Worm (Caenorhabditis elegans) whole organism, L4 larva: ENCODE results near the gene dsl-6.

ENCODE experiments used
- D1046.2 ChIP-seq: fragments of 200-800 bp; sonication (Bioruptor generic); IDR thresholded peaks from 2 replicates; pipeline ENCODE4 v1.3.6; 2022; ENCODE audit warnings: missing genetic modification characterization, missing compliant biosample characterization
- F10B5.3 ChIP-seq: sonication (generic microtip); optimal IDR thresholded peaks from 2 replicates; lab custom pipeline; 2016; ENCODE audit warnings: mild to moderate bottlenecking, missing genetic modification characterization, missing compliant biosample characterization
- R02D3.7 ChIP-seq: fragments of 150-350 bp; sonication (generic microtip); optimal IDR thresholded peaks from 3 replicates; lab custom pipeline; 2014; ENCODE audit warnings: missing biosample characterization, missing genetic modification characterization
- T20F7.1 ChIP-seq: fragments of 200-800 bp; sonication (Bioruptor generic); optimal IDR thresholded peaks from 2 replicates; lab custom pipeline; 2018; ENCODE audit warnings: mild to moderate bottlenecking, missing genetic modification characterization, missing compliant biosample characterization
- Y105C5A.15 ChIP-seq: fragments of 200-800 bp; sonication (Bioruptor generic); IDR thresholded peaks from 2 replicates; pipeline ENCODE4 v1.3.6; 2022; ENCODE audit warnings: missing genetic modification characterization, missing compliant biosample characterization
- ZK337.2 ChIP-seq: fragments of 200-800 bp; sonication (Bioruptor generic); IDR thresholded peaks from 2 replicates; pipeline ENCODE4 v1.3.6; 2022; ENCODE audit warnings: missing genetic modification reagents, missing genetic modification characterization, missing compliant biosample characterization
- aha-1 ChIP-seq: fragments of 150-350 bp; peaks from one replicate; lab custom pipeline; 2014; ENCODE audit warnings: missing biosample characterization, missing genetic modification characterization
- aly-2 ChIP-seq: sonication (generic microtip); optimal IDR thresholded peaks from 2 replicates; lab custom pipeline; 2018; ENCODE audit warnings: missing biosample characterization, missing genetic modification characterization
- ama-1 ChIP-seq: fragments of 150-350 bp; optimal IDR thresholded peaks from 2 replicates; lab custom pipeline; 2014; ENCODE audit warnings: inconsistent platforms, mixed read lengths
- attf-4 ChIP-seq: sonication (generic microtip); optimal IDR thresholded peaks from 3 replicates; lab custom pipeline; 2017; ENCODE audit warnings: missing biosample characterization, missing genetic modification characterization
- ceh-20 ChIP-seq: fragments of 200-800 bp; sonication (Bioruptor generic); IDR thresholded peaks from 2 replicates; pipeline ENCODE4 v1.3.6; 2022; ENCODE audit warnings: missing genetic modification reagents, missing genetic modification characterization, missing compliant biosample characterization
- ceh-32 ChIP-seq: sonication (generic microtip); optimal IDR thresholded peaks from 2 replicates; lab custom pipeline; 2016; ENCODE audit warnings: mild to moderate bottlenecking, missing genetic modification characterization, missing compliant biosample characterization; ENCODE audit not compliant: poor library complexity
- ceh-62 ChIP-seq: sonication (generic microtip); optimal IDR thresholded peaks from 2 replicates; lab custom pipeline; 2017; ENCODE audit warnings: missing biosample characterization, missing genetic modification characterization
- cey-2 ChIP-seq: sonication (generic microtip); optimal IDR thresholded peaks from 3 replicates; lab custom pipeline; 2017; ENCODE audit warnings: missing genetic modification characterization, mild to moderate bottlenecking, missing compliant biosample characterization, antibody characterized with exemption, borderline replicate concordance; ENCODE audit not compliant: insufficient read depth
- daf-16 ChIP-seq, 3 experiments: sonication (generic microtip); optimal IDR thresholded peaks; 2 replicates each; lab custom pipeline; 2016 to 2017; ENCODE audit warnings: missing genetic modification characterization in 3 of 3, missing genetic modification reagents in 3 of 3, mild to moderate bottlenecking in 2 of 3, missing compliant biosample characterization in 2 of 3, missing biosample characterization in 1 of 3, moderate library complexity in 1 of 3
- daf-19 ChIP-seq: fragments of 200-800 bp; sonication (Bioruptor generic); conservative IDR thresholded peaks from 2 replicates; pipeline ENCODE4 v1.3.6; 2022; ENCODE audit warnings: missing genetic modification characterization, missing compliant biosample characterization
- dmd-6 ChIP-seq: fragments of 200-800 bp; sonication (Bioruptor generic); IDR thresholded peaks from 2 replicates; pipeline ENCODE4 v1.3.6; 2022; ENCODE audit warnings: missing genetic modification reagents, missing genetic modification characterization, missing compliant biosample characterization
- dve-1 ChIP-seq: sonication (generic microtip); optimal IDR thresholded peaks from 2 replicates; lab custom pipeline; 2017; ENCODE audit warnings: antibody characterized with exemption, mild to moderate bottlenecking, missing genetic modification characterization, missing compliant biosample characterization; ENCODE audit not compliant: insufficient read depth
- fkh-10 ChIP-seq: fragments of 150-350 bp; optimal IDR thresholded peaks from 2 replicates; lab custom pipeline; 2014; ENCODE audit warnings: missing biosample characterization, missing genetic modification reagents, missing genetic modification characterization
- gei-8 ChIP-seq: fragments of 200-800 bp; sonication (Bioruptor generic); optimal IDR thresholded peaks from 2 replicates; lab custom pipeline; 2018; ENCODE audit warnings: mild to moderate bottlenecking, missing genetic modification characterization, missing compliant biosample characterization
- hlh-30 ChIP-seq: sonication (generic microtip); optimal IDR thresholded peaks from 2 replicates; lab custom pipeline; 2017; ENCODE audit warnings: antibody characterized with exemption, mild to moderate bottlenecking, missing genetic modification characterization, missing compliant biosample characterization; ENCODE audit not compliant: insufficient read depth
- hmg-1.1 ChIP-seq: fragments of 200-800 bp; sonication (Bioruptor generic); IDR thresholded peaks from 2 replicates; pipeline ENCODE4 v1.3.6; 2022; ENCODE audit warnings: missing genetic modification reagents, missing genetic modification characterization, missing compliant biosample characterization
- lin-1 ChIP-seq: fragments of 200-800 bp; sonication (Bioruptor generic); IDR thresholded peaks from 2 replicates; pipeline ENCODE4 v1.3.6; 2022; ENCODE audit warnings: missing genetic modification reagents, missing genetic modification characterization, missing compliant biosample characterization
- lin-38 ChIP-seq: fragments of 200-800 bp; sonication (Bioruptor generic); IDR thresholded peaks from 2 replicates; pipeline ENCODE4 v1.3.6; 2022; ENCODE audit warnings: missing genetic modification reagents, missing genetic modification characterization, missing compliant biosample characterization
- lir-3 ChIP-seq: sonication (generic microtip); optimal IDR thresholded peaks from 2 replicates; lab custom pipeline; 2016; ENCODE audit warnings: mild to moderate bottlenecking, missing genetic modification characterization, missing compliant biosample characterization
- lsy-2 ChIP-seq, 2 experiments: fragments of 150-350 bp in 1 of 2; sonication (generic microtip) in 1 of 2; optimal IDR thresholded peaks; 2 replicates each; lab custom pipeline; 2014 to 2017; ENCODE audit warnings: missing biosample characterization in 2 of 2, missing genetic modification characterization in 2 of 2
- madf-5 ChIP-seq, 2 experiments: fragments of 200-800 bp; sonication (Bioruptor generic); IDR thresholded peaks; 2 replicates each; pipeline ENCODE4 v1.3.6; 2022; ENCODE audit warnings: missing compliant biosample characterization in 2 of 2, missing genetic modification characterization in 2 of 2
- mep-1 ChIP-seq: fragments of 150-350 bp; sonication (generic microtip); optimal IDR thresholded peaks from 3 replicates; lab custom pipeline; 2014; ENCODE audit warnings: missing biosample characterization, missing genetic modification characterization
- nhr-102 ChIP-seq: sonication (generic microtip); optimal IDR thresholded peaks from 2 replicates; lab custom pipeline; 2016; ENCODE audit warnings: mild to moderate bottlenecking, missing genetic modification characterization, moderate library complexity, missing compliant biosample characterization
- nhr-28 ChIP-seq: fragments of 150-350 bp; optimal IDR thresholded peaks from 2 replicates; lab custom pipeline; 2014; ENCODE audit warnings: missing biosample characterization, missing genetic modification characterization
- nhr-41 ChIP-seq: fragments of 200-800 bp; sonication (Bioruptor generic); IDR thresholded peaks from 2 replicates; pipeline ENCODE4 v1.3.6; 2022; ENCODE audit warnings: missing genetic modification reagents, missing genetic modification characterization, missing compliant biosample characterization
- nhr-76 ChIP-seq: fragments of 150-350 bp; optimal IDR thresholded peaks from 2 replicates; lab custom pipeline; 2014; ENCODE audit warnings: missing biosample characterization, missing genetic modification characterization
- php-3 ChIP-seq: fragments of 200-800 bp; sonication (Bioruptor generic); IDR thresholded peaks from 2 replicates; pipeline ENCODE4 v1.3.6; 2022; ENCODE audit warnings: missing genetic modification reagents, missing genetic modification characterization, missing compliant biosample characterization
- pqm-1 ChIP-seq: sonication (generic microtip); optimal IDR thresholded peaks from 2 replicates; lab custom pipeline; 2017; ENCODE audit warnings: missing biosample characterization, missing genetic modification characterization
- rbr-2 ChIP-seq: sonication (generic microtip); optimal IDR thresholded peaks from 2 replicates; lab custom pipeline; 2016; ENCODE audit warnings: missing genotype, missing genetic modification characterization, missing compliant biosample characterization
- set-16 ChIP-seq: fragments of 200-800 bp; sonication (Bioruptor generic); IDR thresholded peaks from 2 replicates; pipeline ENCODE4 v1.3.6; 2022; ENCODE audit warnings: missing genetic modification reagents, missing genetic modification characterization, missing compliant biosample characterization
- snpc-4 ChIP-seq: fragments of 150-350 bp; optimal IDR thresholded peaks from 2 replicates; lab custom pipeline; 2014; ENCODE audit warnings: missing biosample characterization, missing genetic modification characterization
- spr-3 ChIP-seq: fragments of 200-800 bp; sonication (Bioruptor generic); optimal IDR thresholded peaks from 2 replicates; lab custom pipeline; 2018; ENCODE audit warnings: mild to moderate bottlenecking, missing genetic modification characterization, missing compliant biosample characterization
- tag-97 ChIP-seq: fragments of 200-800 bp; sonication (Bioruptor generic); IDR thresholded peaks from 2 replicates; pipeline ENCODE4 v1.3.6; 2022; ENCODE audit warnings: missing genetic modification characterization, missing compliant biosample characterization
- vab-7 ChIP-seq: fragments of 200-800 bp; sonication (Bioruptor generic); IDR thresholded peaks from 2 replicates; pipeline ENCODE4 v1.3.6; 2022; ENCODE audit warnings: missing genetic modification reagents, missing genetic modification characterization, missing compliant biosample characterization
- zip-11 ChIP-seq: fragments of 200-800 bp; sonication (Bioruptor generic); IDR thresholded peaks from 2 replicates; pipeline ENCODE4 v1.3.6; 2022; ENCODE audit warnings: missing genetic modification characterization, missing compliant biosample characterization
- ztf-11 ChIP-seq: fragments of 150-350 bp; optimal IDR thresholded peaks from 2 replicates; lab custom pipeline; 2014; ENCODE audit warnings: missing biosample characterization, missing genetic modification characterization
- ztf-7 ChIP-seq: fragments of 150-350 bp; optimal IDR thresholded peaks from 2 replicates; lab custom pipeline; 2014; ENCODE audit warnings: missing biosample characterization, missing genetic modification characterization

Gene dsl-6

DNA sequence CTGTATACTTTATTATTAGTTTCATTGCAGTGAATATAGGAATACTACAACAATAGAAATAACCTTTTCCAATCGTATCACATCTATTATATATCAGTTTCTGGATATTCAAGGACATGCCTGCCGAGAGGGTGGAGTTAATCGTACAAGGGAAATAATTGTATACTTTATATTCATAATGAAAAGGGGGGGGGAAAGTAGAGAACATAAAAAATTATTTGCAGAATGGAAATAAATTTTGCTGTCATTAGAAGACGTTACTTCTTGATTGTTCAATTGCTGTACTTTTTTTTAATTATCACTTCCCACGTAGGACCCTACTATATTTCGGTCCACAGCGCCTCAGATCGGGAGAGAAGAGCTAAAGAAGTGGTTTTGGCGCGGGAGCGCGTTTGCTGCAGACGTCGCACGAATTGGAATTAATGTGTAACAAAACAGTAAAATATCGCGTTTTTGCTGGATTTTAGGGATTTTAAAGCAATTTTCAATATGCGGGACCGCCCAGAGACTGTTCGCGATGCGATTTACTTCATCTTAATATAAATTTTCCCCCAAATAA is at the start of gene dsl-6:
dsl-6 (minus strand) TSS at position 51 of the 559 bp plus-strand sequence.
- peak; percentile 64 for TF ChIP-seq lin-38 (GFP tag; lab: Robert Waterston, UW)
- TF ChIP-seq hmg-1.1 (GFP tag; lab: Robert Waterston, UW): 0 out of 2 replicates have a peak, but pooled peaks have one; percentile 19

DNA sequence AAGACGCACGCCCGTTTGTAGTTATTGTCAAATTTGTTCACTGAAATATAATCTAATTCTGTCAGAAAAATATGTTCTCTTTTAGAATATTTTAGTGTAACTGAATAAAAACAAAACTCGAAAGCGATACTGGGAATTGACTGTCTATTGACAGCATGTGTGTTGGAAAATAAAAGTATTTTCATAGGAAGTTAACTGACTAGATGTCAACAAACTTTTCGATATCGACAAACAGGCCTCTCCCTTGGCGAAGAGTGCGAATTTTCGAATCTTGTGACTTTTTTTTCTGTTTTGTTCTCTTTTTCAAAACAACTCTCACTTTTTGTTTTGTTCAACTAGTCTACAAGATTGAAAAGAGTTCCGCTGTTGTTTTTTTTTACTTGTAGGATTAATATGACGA is 40.1 kb upstream of the dsl-6 start:
- TF ChIP-seq lin-1: no peak
- peak; percentile 44; the same call in 1 of the 2 replicates for TF ChIP-seq dmd-6 (GFP tag; lab: Robert Waterston, UW)
- peak; percentile 1 for TF ChIP-seq rbr-2
- peak; percentile 79 for TF ChIP-seq aha-1
- no peak for TF ChIP-seq daf-16 (GFP tag; optimal IDR thresholded peaks at IDR 0.05; lab: Kevin White, UChicago)
- peak; percentile 92 for TF ChIP-seq daf-16 (tag; optimal IDR thresholded peaks at IDR 0.05; lab: Kevin White, UChicago)
- peak; percentile 22 for TF ChIP-seq ama-1 (lab: Kevin White, UChicago)

DNA sequence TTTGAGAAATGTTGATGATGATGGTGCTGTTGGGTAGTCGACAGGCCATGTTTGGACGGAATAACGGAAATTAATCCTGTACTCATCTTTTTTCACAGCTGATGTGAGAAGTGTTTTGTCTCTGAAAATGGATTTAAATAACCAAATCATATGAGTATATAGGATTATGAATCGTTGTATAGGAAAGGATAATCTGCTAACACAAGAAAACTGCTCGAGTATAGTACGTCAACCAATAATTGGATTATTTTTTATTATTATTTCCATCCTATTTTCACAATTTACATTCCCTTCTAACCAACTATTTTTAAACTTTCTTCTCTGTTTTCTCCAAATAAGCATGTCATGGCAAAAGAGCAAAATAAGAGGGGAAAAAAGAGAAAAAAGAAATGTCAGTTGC is 37.6 kb upstream of the dsl-6 start:
- TF ChIP-seq gei-8 (GFP tag; lab: Kevin White, UChicago) (no peak), nhr-102 (tag; lab: Kevin White, UChicago) (no peak), nhr-41 (GFP tag; lab: Robert Waterston, UW) (no peak), hmg-1.1 (GFP tag; lab: Robert Waterston, UW) (no peak), ztf-11 (tag; lab: Kevin White, UChicago) (no peak), nhr-76 (tag; lab: Kevin White, UChicago) (no peak), T20F7.1 (no peak), zip-11 (no peak), Y105C5A.15 (no peak)

DNA sequence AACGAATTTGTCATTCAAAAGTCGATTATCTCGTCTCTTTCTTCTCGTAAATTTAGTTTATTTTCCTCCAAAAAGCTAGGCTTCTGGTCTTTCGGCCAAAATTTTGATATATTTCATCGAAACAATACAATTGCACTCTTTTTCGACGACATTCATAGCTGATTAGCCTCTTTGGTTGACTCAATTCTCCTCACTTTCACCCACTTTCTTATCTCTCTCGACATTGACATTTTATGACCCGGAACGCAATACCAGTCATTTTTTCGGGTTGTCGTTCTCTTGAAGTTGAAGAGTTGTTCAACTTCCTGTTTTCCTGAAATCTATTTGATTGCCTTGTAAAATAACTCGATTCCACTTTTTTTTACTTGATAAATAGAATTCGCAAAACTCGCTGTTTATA is 36.5 kb upstream of the dsl-6 start:
- no peak for TF ChIP-seq fkh-10
- peak; percentile 31 for TF ChIP-seq nhr-28 (tag; lab: Kevin White, UChicago)
- 0 out of 2 replicates have a peak, but pooled peaks have one; percentile 33 for TF ChIP-seq php-3 (GFP tag; lab: Robert Waterston, UW)
- TF ChIP-seq attf-4 (tag; lab: Kevin White, UChicago): no peak
- no peak for TF ChIP-seq ZK337.2 (GFP tag; lab: Robert Waterston, UW)
- no peak for TF ChIP-seq F10B5.3 (tag; lab: Kevin White, UChicago)
- no peak for TF ChIP-seq madf-5 (GFP tag; IDR thresholded peaks at IDR 0.05; lab: Robert Waterston, UW)
- TF ChIP-seq aha-1: peak; percentile 21
- no peak for TF ChIP-seq lin-38 (GFP tag; lab: Robert Waterston, UW)
- peak; percentile 62 for TF ChIP-seq dve-1 (tag; lab: Kevin White, UChicago)
- peak; percentile 50; the same call in 1 of the 2 replicates for TF ChIP-seq dmd-6 (GFP tag; lab: Robert Waterston, UW)
- peak; percentile 71 for TF ChIP-seq pqm-1 (tag; lab: Kevin White, UChicago)
- no peak for TF ChIP-seq T20F7.1
- no peak for TF ChIP-seq daf-16 (GFP tag; optimal IDR thresholded peaks at IDR 0.05; lab: Kevin White, UChicago)
- TF ChIP-seq daf-16 (tag; optimal IDR thresholded peaks at IDR 0.05; lab: Kevin White, UChicago): peak; percentile 61

DNA sequence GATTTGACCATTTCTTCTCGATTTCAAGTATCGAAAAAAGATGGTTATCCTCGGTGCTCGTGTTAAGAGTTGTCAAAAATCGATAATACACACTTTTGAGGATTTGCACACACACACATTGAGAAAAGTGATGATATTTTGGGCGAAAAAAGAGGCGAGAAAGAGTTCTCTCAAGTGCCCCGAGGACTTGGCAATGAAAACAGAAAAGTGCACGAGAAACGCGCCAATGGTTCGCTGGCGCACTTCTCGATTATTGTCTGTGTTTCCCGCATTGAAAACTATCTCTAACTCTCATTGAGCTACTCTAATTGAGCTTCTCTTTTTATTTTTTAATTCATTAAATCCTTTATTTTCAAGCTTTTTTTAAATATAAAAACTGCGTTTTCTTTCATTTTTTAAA is 35.6 kb upstream of the dsl-6 start:
- TF ChIP-seq zip-11 (no peak), snpc-4 (tag; lab: Kevin White, UChicago) (no peak), mep-1 (tag; lab: Kevin White, UChicago) (peak; percentile 80), set-16 (GFP tag; lab: Robert Waterston, UW) (no peak), ceh-32 (tag; lab: Kevin White, UChicago) (no peak), aly-2 (no peak), vab-7 (no peak), D1046.2 (GFP tag; lab: Robert Waterston, UW) (no peak), ceh-62 (no peak), tag-97 (GFP tag; lab: Robert Waterston, UW) (no peak), cey-2 (no peak), hlh-30 (tag; lab: Kevin White, UChicago) (peak; percentile 45), lir-3 (no peak), R02D3.7 (tag; lab: Kevin White, UChicago) (no peak), daf-19 (no peak), lin-1 (no peak), ceh-20 (GFP tag; lab: Robert Waterston, UW) (peak; percentile 48; the same call in 1 of the 2 replicates), lsy-2 (tag; optimal IDR thresholded peaks at IDR 0.05; lab: Kevin White, UChicago) (peak; percentile 26 to 84), T20F7.1 (peak; percentile 55), ztf-7 (tag; lab: Kevin White, UChicago) (no peak), aha-1 (peak; percentile 97), spr-3 (GFP tag; lab: Kevin White, UChicago) (no peak)
